Fruit fly (Drosophila melanogaster): ENCODE data around the gene CG11843.
A peak's percentile ranks its signal among the peaks of the same experiment; 100 is the strongest.

DNA sequence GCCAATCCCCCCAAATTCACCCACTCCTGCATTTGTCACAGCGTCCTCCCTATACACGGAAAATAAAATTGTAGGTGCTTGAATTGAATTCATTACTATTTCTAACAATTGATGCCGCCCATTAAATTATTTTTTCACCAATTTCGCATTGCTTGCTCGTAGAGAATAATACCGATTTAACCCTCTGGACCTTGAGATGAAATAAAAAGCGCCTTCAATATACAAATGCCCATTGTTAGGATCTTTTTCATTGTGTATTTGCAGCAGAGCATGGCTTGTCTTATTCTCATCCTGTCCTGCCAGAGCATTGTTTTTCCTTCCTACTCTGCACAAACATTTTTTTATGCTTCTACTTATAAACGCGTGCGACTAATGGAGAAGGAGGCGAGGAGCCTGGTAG is 37.5 kb downstream of the CG11843 start:
- TF ChIP-seq Vsx2 (GFP tag; optimal IDR thresholded peaks at IDR 0.05; ENCODE audit: partially characterized antibody): no peak
- peak; percentile 24 for TF ChIP-seq OdsH (GFP tag; optimal IDR thresholded peaks at IDR 0.05)
- TF ChIP-seq Rel (GFP tag; optimal IDR thresholded peaks at IDR 0.05): no peak
- no peak for TF ChIP-seq Rel (tag; optimal IDR thresholded peaks at IDR 0.05)
- TF ChIP-seq Myc (optimal IDR thresholded peaks at IDR 0.05): no peak
- no peak for TF ChIP-seq lola (GFP tag; optimal IDR thresholded peaks at IDR 0.05)
- TF ChIP-seq psq (GFP tag; optimal IDR thresholded peaks at IDR 0.05): no peak

All from whole organism, wandering third instar larva.